Fruit fly (Drosophila melanogaster): ENCODE results near the gene TfIIFalpha.

The TfIIFalpha gene

dm6 chr3R:6373512-6374306 lies 6.6 kb upstream of the TfIIFalpha start (continued):
- peak; percentile 79 for TF ChIP-seq wek (GFP tag; optimal IDR thresholded peaks at IDR 0.05)
- no peak for TF ChIP-seq dan (GFP tag; IDR thresholded peaks at IDR 0.05)
- TF ChIP-seq CG8089 (GFP tag; optimal IDR thresholded peaks at IDR 0.05): no peak
- TF ChIP-seq CG33557 (GFP tag; optimal IDR thresholded peaks at IDR 0.05): no peak
- TF ChIP-seq CG1024 (GFP tag; IDR thresholded peaks at IDR 0.05): peak; percentile 17; the same call in 1 of the 2 replicates
- no peak for TF ChIP-seq org-1 (GFP tag; optimal IDR thresholded peaks at IDR 0.05)
- TF ChIP-seq CTCF (GFP tag; optimal IDR thresholded peaks at IDR 0.05): no peak
- TF ChIP-seq CG8388 (GFP tag; optimal IDR thresholded peaks at IDR 0.05): peak; percentile 3
- TF ChIP-seq CG12659 (GFP tag; optimal IDR thresholded peaks at IDR 0.05): peak; percentile 71
- peak; percentile 48 for TF ChIP-seq CG6813 (GFP tag; optimal IDR thresholded peaks at IDR 0.05)
- peak; percentile 55 for TF ChIP-seq Xrp1 (GFP tag; IDR thresholded peaks at IDR 0.05)
- TF ChIP-seq Gug (GFP tag; IDR thresholded peaks at IDR 0.05): no peak
- no peak for TF ChIP-seq CG3163 (GFP tag; optimal IDR thresholded peaks at IDR 0.05)
- TF ChIP-seq CG4854 (GFP tag; optimal IDR thresholded peaks at IDR 0.05): peak; percentile 74
- no peak for TF ChIP-seq Nf-YB (GFP tag; optimal IDR thresholded peaks at IDR 0.05)
- TF ChIP-seq CG6272 (GFP tag; IDR thresholded peaks at IDR 0.05): no peak
- TF ChIP-seq Vsx1 (GFP tag; optimal IDR thresholded peaks at IDR 0.05): peak; percentile 75
- TF ChIP-seq CG31388 (GFP tag; optimal IDR thresholded peaks at IDR 0.05): no peak
- no peak for TF ChIP-seq cas (GFP tag; IDR thresholded peaks at IDR 0.05)
- peak; percentile 29 for TF ChIP-seq HmgZ (tag; optimal IDR thresholded peaks at IDR 0.05)
- TF ChIP-seq D19B (GFP tag; optimal IDR thresholded peaks at IDR 0.05): no peak
- TF ChIP-seq ase (GFP tag; IDR thresholded peaks at IDR 0.05): no peak
- TF ChIP-seq pros (GFP tag; optimal IDR thresholded peaks at IDR 0.05): no peak
- no peak for TF ChIP-seq CG32767 (GFP tag; IDR thresholded peaks at IDR 0.05)
- peak; percentile 37; the same call in 1 of the 2 replicates for TF ChIP-seq gsb (GFP tag; IDR thresholded peaks at IDR 0.05)
- TF ChIP-seq eve (GFP tag; optimal IDR thresholded peaks at IDR 0.05): no peak
- TF ChIP-seq abd-A (tag; optimal IDR thresholded peaks at IDR 0.05): no peak
- no peak for TF ChIP-seq lmd (GFP tag; IDR thresholded peaks at IDR 0.05)
- peak; percentile 34; the same call in 1 of the 2 replicates for TF ChIP-seq CG5953 (GFP tag; IDR thresholded peaks at IDR 0.05)
- no peak for TF ChIP-seq rib (GFP tag; IDR thresholded peaks at IDR 0.05)
- 0 out of 3 replicates have a peak, but pooled peaks have one; percentile 28 for TF ChIP-seq CG11695 (GFP tag; IDR thresholded peaks at IDR 0.05)
- TF ChIP-seq Dip3 (GFP tag; optimal IDR thresholded peaks at IDR 0.05): no peak
- no peak for TF ChIP-seq Jarid2 (GFP tag; optimal IDR thresholded peaks at IDR 0.05)
- TF ChIP-seq esg (GFP tag; conservative IDR thresholded peaks at IDR 0.05): no peak
- peak; percentile 72 for TF ChIP-seq BtbVII (GFP tag; optimal IDR thresholded peaks at IDR 0.05)
- TF ChIP-seq E2f1 (GFP tag; IDR thresholded peaks at IDR 0.05): peak; percentile 33; the same call in 1 of the 2 replicates
- TF ChIP-seq CG4328 (GFP tag; optimal IDR thresholded peaks at IDR 0.05): peak; percentile 10
- TF ChIP-seq mirr (GFP tag; optimal IDR thresholded peaks at IDR 0.05): peak; percentile 52
- TF ChIP-seq CG4282 (GFP tag; optimal IDR thresholded peaks at IDR 0.05): no peak
- peak; percentile 42 for TF ChIP-seq CG13424 (tag; optimal IDR thresholded peaks at IDR 0.05)
- TF ChIP-seq Nf-YC (tag; optimal IDR thresholded peaks at IDR 0.05): peak; percentile 34
- TF ChIP-seq nau (GFP tag; optimal IDR thresholded peaks at IDR 0.05): no peak
- no peak for TF ChIP-seq gt (GFP tag; IDR thresholded peaks at IDR 0.05)
- TF ChIP-seq Usf (GFP tag; optimal IDR thresholded peaks at IDR 0.05): no peak
- TF ChIP-seq CG1529 (GFP tag; optimal IDR thresholded peaks at IDR 0.05): no peak
- no peak for TF ChIP-seq croc (GFP tag; conservative IDR thresholded peaks at IDR 0.05)
- no peak for TF ChIP-seq CG14965 (GFP tag; optimal IDR thresholded peaks at IDR 0.05; ENCODE audit: borderline replicate concordance)
- TF ChIP-seq CG13296 (GFP tag; optimal IDR thresholded peaks at IDR 0.05): peak; percentile 72
- peak; percentile 79 for TF ChIP-seq CG7987 (GFP tag; optimal IDR thresholded peaks at IDR 0.05)
- peak; percentile 21 for TF ChIP-seq gcm2 (GFP tag; optimal IDR thresholded peaks at IDR 0.05)

Measured in whole organism, embryonic.